Worm (Caenorhabditis elegans): Measurements from ENCODE around the gene ttc-36.

The ttc-36 gene

ce11 chrII:10056545-10057038 is 26.6 kb downstream of the ttc-36 start, which contains the start of gene C18D1.2:
TSS of gene C18D1.2 (plus strand) at chrII:10056988.
- TF ChIP-seq F57A8.1 (GFP tag; optimal IDR thresholded peaks at IDR 0.05) (no peak), F57C9.4 (tag; optimal IDR thresholded peaks at IDR 0.05) (no peak), zim-3 (tag; optimal IDR thresholded peaks at IDR 0.05) (no peak), let-607 (tag; optimal IDR thresholded peaks at IDR 0.05) (no peak), attf-6 (GFP tag; IDR thresholded peaks at IDR 0.05) (no peak), ztf-22 (GFP tag; optimal IDR thresholded peaks at IDR 0.05) (no peak), F10E7.11 (tag; optimal IDR thresholded peaks at IDR 0.05) (no peak), aptf-2 (GFP tag; conservative IDR thresholded peaks at IDR 0.05) (no peak), fkh-3 (tag; optimal IDR thresholded peaks at IDR 0.05) (no peak), B0035.1 (tag; optimal IDR thresholded peaks at IDR 0.05) (no peak), nhr-179 (tag; optimal IDR thresholded peaks at IDR 0.05) (no peak), snpc-1.3 (tag; optimal IDR thresholded peaks at IDR 0.05; ENCODE audit: insufficient read depth) (no peak), mcd-1 (GFP tag; IDR thresholded peaks at IDR 0.05) (no peak)

DNA sequence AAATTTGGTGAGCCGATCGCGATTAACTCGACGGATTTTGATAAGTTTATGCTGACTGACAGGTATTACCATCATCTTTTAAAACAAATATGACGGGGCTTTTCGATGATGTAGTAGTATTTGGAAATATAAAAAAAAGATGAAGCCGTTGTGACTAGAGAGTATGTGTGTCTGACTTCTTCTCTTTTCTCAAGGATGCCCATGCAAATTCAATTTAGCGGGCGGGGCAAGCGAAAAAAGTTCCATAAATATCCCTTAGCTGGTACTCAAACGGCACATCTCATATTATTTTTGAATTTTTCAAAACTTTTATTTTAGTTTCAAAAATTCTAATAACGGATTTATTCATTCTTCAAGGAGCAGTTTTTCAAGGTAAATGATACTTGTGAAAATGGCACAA is 30.5 kb downstream of the ttc-36 start, which contains the start of gene stg-1:
Gene stg-1, minus strand, starts transcription at position 153 of the 400 bp plus-strand sequence.
- TF ChIP-seq ztf-22 (GFP tag; optimal IDR thresholded peaks at IDR 0.05): no peak

DNA sequence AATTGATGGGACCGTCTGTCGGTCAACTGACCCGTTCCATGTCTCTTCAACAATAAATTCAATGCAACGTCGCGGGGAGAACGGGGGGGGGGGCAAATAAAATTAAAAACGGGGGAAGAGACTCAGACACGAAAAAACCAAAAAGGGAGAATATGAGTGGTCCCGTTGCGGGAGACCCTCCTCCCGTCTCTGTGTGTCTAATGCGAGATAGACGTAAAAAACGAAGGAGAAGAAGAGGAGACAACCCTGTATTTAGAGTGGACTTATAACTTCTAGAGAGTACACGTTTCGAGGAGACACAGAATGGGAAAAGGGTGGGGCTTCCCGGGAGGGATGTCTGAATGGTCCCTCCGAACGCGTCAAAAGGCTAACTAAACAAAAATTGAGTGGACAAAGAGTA is 35.5 kb downstream of the ttc-36 start:
- TF ChIP-seq mel-28 (tag; optimal IDR thresholded peaks at IDR 0.05; ENCODE audit: borderline replicate concordance) (no peak), efl-1 (GFP tag; optimal IDR thresholded peaks at IDR 0.05) (peak; percentile 30), hmg-1.2 (GFP tag; IDR thresholded peaks at IDR 0.05) (peak; percentile 56), aptf-2 (GFP tag; conservative IDR thresholded peaks at IDR 0.05) (peak; percentile 94)

- TF ChIP-seq madf-6 (GFP tag; IDR thresholded peaks at IDR 0.05) (no peak), ztf-6 (GFP tag; IDR thresholded peaks at IDR 0.05) (no peak), nhr-90 (tag; optimal IDR thresholded peaks at IDR 0.05) (no peak), efl-1 (GFP tag; optimal IDR thresholded peaks at IDR 0.05) (no peak), ceh-91 (GFP tag; IDR thresholded peaks at IDR 0.05) (no peak)
These were observed 37.8 kb downstream of the ttc-36 start, which contains the start of gene die-1 for ce11 chrII:10067817-10068216. TSS of gene die-1 (minus strand) at chrII:10067917.

DNA sequence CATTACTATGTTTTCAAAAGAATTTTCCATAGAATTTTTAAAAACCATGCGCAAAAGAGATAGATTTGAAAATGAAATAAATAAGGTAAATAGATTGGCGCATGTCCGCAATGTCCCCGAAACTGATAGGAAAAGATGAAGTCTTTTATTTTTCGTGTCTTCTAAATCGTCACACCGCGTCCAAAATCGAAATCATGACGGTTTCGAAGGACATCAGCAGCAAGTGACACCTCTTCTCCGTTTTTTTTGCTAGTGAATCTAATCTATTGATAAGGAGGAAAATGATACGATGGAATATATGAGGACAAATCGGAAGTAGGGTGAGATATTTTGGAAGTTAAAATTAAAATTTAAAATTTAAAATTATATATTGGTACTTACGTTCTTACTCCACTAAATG is 44.0 kb downstream of the ttc-36 start:
- no peak for TF ChIP-seq F39B2.1 (GFP tag; IDR thresholded peaks at IDR 0.05)
- TF ChIP-seq him-1 (tag; optimal IDR thresholded peaks at IDR 0.05): no peak
- TF ChIP-seq ztf-28 (GFP tag; IDR thresholded peaks at IDR 0.05): no peak
- no peak for TF ChIP-seq F49E8.2 (tag; optimal IDR thresholded peaks at IDR 0.05; ENCODE audit: insufficient read depth)
- no peak for TF ChIP-seq madf-3 (GFP tag; IDR thresholded peaks at IDR 0.05)
- TF ChIP-seq ama-1 (optimal IDR thresholded peaks at IDR 0.05): no peak
- TF ChIP-seq ama-1 (GFP tag; optimal IDR thresholded peaks at IDR 0.05): no peak

DNA sequence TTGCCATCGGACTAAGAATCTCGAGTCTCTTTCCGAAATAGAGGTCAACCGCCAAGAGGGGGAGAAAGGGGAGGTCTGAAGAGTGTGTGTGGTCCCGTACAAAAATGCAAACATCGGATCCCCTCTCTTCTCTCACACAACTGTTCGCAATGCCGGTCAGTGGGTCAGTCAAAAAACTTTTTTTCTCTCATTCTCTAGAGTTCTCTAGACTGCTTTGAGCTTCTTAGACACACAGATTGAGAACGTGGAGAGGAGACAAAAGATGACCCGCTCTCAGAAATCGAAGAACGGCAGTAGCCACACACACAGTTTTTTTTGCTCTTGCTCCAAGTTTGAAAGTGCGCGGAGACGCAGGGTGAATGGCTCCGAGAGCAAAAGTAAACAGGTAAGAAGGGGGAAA is 45.8 kb downstream of the ttc-36 start:
- TF ChIP-seq F33H1.4 (GFP tag; IDR thresholded peaks at IDR 0.05) (no peak), mel-28 (tag; optimal IDR thresholded peaks at IDR 0.05; ENCODE audit: borderline replicate concordance) (no peak), F57C9.4 (tag; optimal IDR thresholded peaks at IDR 0.05) (no peak), ztf-3 (GFP tag; optimal IDR thresholded peaks at IDR 0.05) (no peak)

Measured in whole organism, young adult.